Worm (Caenorhabditis elegans) whole organism, young adult: ENCODE data around the gene K08B12.3.
A peak's percentile ranks its signal among the peaks of the same experiment; 100 is the strongest.

ENCODE experiments used
- B0019.2 ChIP-seq: fragments of 200-800 bp; sonication (Bioruptor generic); conservative IDR thresholded peaks from 2 replicates; pipeline ENCODE4 v1.3.6; 2022; ENCODE audit warnings: missing genetic modification reagents, missing genetic modification characterization, missing compliant biosample characterization
- B0035.1 ChIP-seq: sonication (generic microtip); optimal IDR thresholded peaks from 2 replicates; lab custom pipeline; 2016; ENCODE audit warnings: missing genetic modification characterization, mild to moderate bottlenecking, missing compliant biosample characterization, missing genotype, missing genetic modification reagents
- B0336.3 ChIP-seq: fragments of 200-800 bp; sonication (Bioruptor generic); IDR thresholded peaks from 2 replicates; pipeline ENCODE4 v1.3.6; 2022; ENCODE audit warnings: missing genetic modification characterization, missing compliant biosample characterization
- F23B12.7 ChIP-seq: sonication (generic microtip); optimal IDR thresholded peaks from 2 replicates; lab custom pipeline; 2017; ENCODE audit warnings: missing genetic modification characterization, mild to moderate bottlenecking, missing compliant biosample characterization, antibody characterized with exemption, moderate library complexity; ENCODE audit not compliant: insufficient read depth
- F37B4.10 ChIP-seq: fragments of 200-800 bp; sonication (Bioruptor generic); IDR thresholded peaks from 2 replicates; pipeline ENCODE4 v1.3.6; 2022; ENCODE audit warnings: missing genetic modification characterization, missing compliant biosample characterization
- F39B2.1 ChIP-seq: fragments of 200-800 bp; sonication (Bioruptor generic); IDR thresholded peaks from 2 replicates; pipeline ENCODE4 v1.3.6; 2022; ENCODE audit warnings: missing genetic modification reagents, missing genetic modification characterization, missing compliant biosample characterization
- Y53F4B.3 ChIP-seq: fragments of 200-800 bp; sonication (Bioruptor generic); IDR thresholded peaks from 2 replicates; pipeline ENCODE4 v1.3.6; 2022; ENCODE audit warnings: missing genetic modification reagents, missing genetic modification characterization, missing compliant biosample characterization
- Y53G8AR.9 ChIP-seq: fragments of 200-800 bp; sonication (Bioruptor generic); conservative IDR thresholded peaks from 2 replicates; pipeline ENCODE4 v1.3.6; 2022; ENCODE audit warnings: missing genetic modification reagents, missing genetic modification characterization, missing compliant biosample characterization
- atf-7 ChIP-seq: sonication (generic microtip); optimal IDR thresholded peaks from 2 replicates; lab custom pipeline; 2017; ENCODE audit warnings: mild to moderate bottlenecking, missing genetic modification characterization, missing compliant biosample characterization
- athp-1 ChIP-seq: sonication (generic microtip); optimal IDR thresholded peaks from 2 replicates; lab custom pipeline; 2017; ENCODE audit warnings: mild to moderate bottlenecking, missing genetic modification characterization, missing compliant biosample characterization
- attf-5 ChIP-seq: fragments of 200-800 bp; sonication (Bioruptor generic); optimal IDR thresholded peaks from 2 replicates; lab custom pipeline; 2018; ENCODE audit warnings: mild to moderate bottlenecking, missing genetic modification characterization, missing compliant biosample characterization
- attf-6 ChIP-seq: fragments of 200-800 bp; sonication (Bioruptor generic); IDR thresholded peaks from 2 replicates; pipeline ENCODE4 v1.3.6; 2022; ENCODE audit warnings: missing genetic modification reagents, missing genetic modification characterization, missing compliant biosample characterization
- bed-1 ChIP-seq: fragments of 200-800 bp; sonication (Bioruptor generic); IDR thresholded peaks from 2 replicates; pipeline ENCODE4 v1.3.6; 2022; ENCODE audit warnings: missing genetic modification reagents, missing genetic modification characterization, missing compliant biosample characterization
- bed-2 ChIP-seq: fragments of 200-800 bp; sonication (Bioruptor generic); IDR thresholded peaks from 2 replicates; pipeline ENCODE4 v1.3.6; 2022; ENCODE audit warnings: missing genetic modification reagents, missing genetic modification characterization, missing compliant biosample characterization
- ccch-3 ChIP-seq: fragments of 200-800 bp; sonication (Bioruptor generic); optimal IDR thresholded peaks from 2 replicates; lab custom pipeline; 2018; ENCODE audit warnings: mild to moderate bottlenecking, missing genetic modification characterization, missing compliant biosample characterization
- ceh-100 ChIP-seq: fragments of 200-800 bp; sonication (Bioruptor generic); IDR thresholded peaks from 2 replicates; pipeline ENCODE4 v1.3.6; 2022; ENCODE audit warnings: missing genetic modification reagents, missing genetic modification characterization, missing compliant biosample characterization
- ceh-40 ChIP-seq: fragments of 200-800 bp; sonication (Bioruptor generic); IDR thresholded peaks from 2 replicates; pipeline ENCODE4 v1.3.6; 2022; ENCODE audit warnings: missing genetic modification characterization, missing compliant biosample characterization
- ceh-91 ChIP-seq: fragments of 200-800 bp; sonication (Bioruptor generic); IDR thresholded peaks from 2 replicates; pipeline ENCODE4 v1.3.6; 2022; ENCODE audit warnings: missing genetic modification reagents, missing genetic modification characterization, missing compliant biosample characterization
- chd-7 ChIP-seq: sonication (generic microtip); optimal IDR thresholded peaks from 2 replicates; lab custom pipeline; 2016; ENCODE audit warnings: mild to moderate bottlenecking, missing genetic modification characterization, moderate library complexity, missing compliant biosample characterization
- die-1 ChIP-seq: sonication (generic microtip); optimal IDR thresholded peaks from 2 replicates; lab custom pipeline; 2016; ENCODE audit warnings: missing genotype, mild to moderate bottlenecking, missing genetic modification characterization, missing compliant biosample characterization
- dox-1 ChIP-seq: fragments of 200-800 bp; sonication (Bioruptor generic); IDR thresholded peaks from 2 replicates; pipeline ENCODE4 v1.3.6; 2022; ENCODE audit warnings: missing genetic modification reagents, missing genetic modification characterization, missing compliant biosample characterization
- dpl-1 ChIP-seq: fragments of 150-350 bp; optimal IDR thresholded peaks from 2 replicates; lab custom pipeline; 2014; ENCODE audit warnings: missing biosample characterization, missing genetic modification reagents, missing genetic modification characterization
- egl-44 ChIP-seq: fragments of 200-800 bp; sonication (Bioruptor generic); IDR thresholded peaks from 2 replicates; pipeline ENCODE4 v1.3.6; 2022; ENCODE audit warnings: missing genetic modification reagents, missing genetic modification characterization, missing compliant biosample characterization
- ekl-4 ChIP-seq: fragments of 200-800 bp; sonication (Bioruptor generic); IDR thresholded peaks from 2 replicates; pipeline ENCODE4 v1.3.6; 2022; ENCODE audit warnings: missing genetic modification reagents, missing genetic modification characterization, missing compliant biosample characterization
- ets-4 ChIP-seq: fragments of 200-800 bp; sonication (Bioruptor generic); optimal IDR thresholded peaks from 2 replicates; lab custom pipeline; 2018; ENCODE audit warnings: mild to moderate bottlenecking, missing genetic modification characterization, missing compliant biosample characterization
- gei-17 ChIP-seq: fragments of 200-800 bp; sonication (Bioruptor generic); optimal IDR thresholded peaks from 2 replicates; lab custom pipeline; 2018; ENCODE audit warnings: mild to moderate bottlenecking, missing genetic modification characterization, missing compliant biosample characterization
- hlh-26 ChIP-seq: fragments of 200-800 bp; sonication (Bioruptor generic); conservative IDR thresholded peaks from 2 replicates; pipeline ENCODE4 v1.3.6; 2022; ENCODE audit warnings: missing genetic modification reagents, missing genetic modification characterization, missing compliant biosample characterization
- hmg-1.2 ChIP-seq: fragments of 200-800 bp; sonication (Bioruptor generic); IDR thresholded peaks from 2 replicates; pipeline ENCODE4 v1.3.6; 2022; ENCODE audit warnings: missing genetic modification reagents, missing genetic modification characterization, missing compliant biosample characterization
- hsf-1 ChIP-seq: fragments of 200-800 bp; sonication (Bioruptor generic); IDR thresholded peaks from 2 replicates; pipeline ENCODE4 v1.3.6; 2022; ENCODE audit warnings: missing genetic modification reagents, missing genetic modification characterization, missing compliant biosample characterization
- lag-1 ChIP-seq: fragments of 200-800 bp; sonication (Bioruptor generic); IDR thresholded peaks from 2 replicates; pipeline ENCODE4 v1.3.6; 2022; ENCODE audit warnings: missing genetic modification reagents, missing genetic modification characterization, missing compliant biosample characterization
- let-607 ChIP-seq, 2 experiments: fragments of 200-800 bp in 1 of 2; sonication (Bioruptor generic) in 1 of 2; sonication (generic microtip) in 1 of 2; optimal IDR thresholded peaks; 2 replicates each; lab custom pipeline; 2016 to 2018; ENCODE audit warnings: mild to moderate bottlenecking in 2 of 2, missing compliant biosample characterization in 2 of 2, missing genetic modification characterization in 2 of 2, moderate library complexity in 2 of 2, missing genotype in 1 of 2
- lin-40 ChIP-seq: sonication (generic microtip); optimal IDR thresholded peaks from 2 replicates; lab custom pipeline; 2016; ENCODE audit warnings: missing genetic modification characterization, mild to moderate bottlenecking, missing compliant biosample characterization, missing genotype, missing genetic modification reagents
- lir-1 ChIP-seq: fragments of 200-800 bp; sonication (Bioruptor generic); conservative IDR thresholded peaks from 2 replicates; pipeline ENCODE4 v1.3.6; 2022; ENCODE audit warnings: missing genetic modification reagents, missing genetic modification characterization, missing compliant biosample characterization
- lsl-1 ChIP-seq: fragments of 200-800 bp; sonication (Bioruptor generic); optimal IDR thresholded peaks from 2 replicates; lab custom pipeline; 2018; ENCODE audit warnings: mild to moderate bottlenecking, missing genetic modification characterization, moderate library complexity, missing compliant biosample characterization
- madf-10 ChIP-seq: sonication (generic microtip); optimal IDR thresholded peaks from 2 replicates; lab custom pipeline; 2016; ENCODE audit warnings: mild to moderate bottlenecking, missing genetic modification characterization, missing compliant biosample characterization
- madf-3 ChIP-seq: fragments of 200-800 bp; sonication (Bioruptor generic); IDR thresholded peaks from 2 replicates; pipeline ENCODE4 v1.3.6; 2022; ENCODE audit warnings: missing genetic modification reagents, missing genetic modification characterization, missing compliant biosample characterization
- madf-8 ChIP-seq: fragments of 200-800 bp; sonication (Bioruptor generic); conservative IDR thresholded peaks from 2 replicates; pipeline ENCODE4 v1.3.6; 2022; ENCODE audit warnings: missing genetic modification reagents, missing genetic modification characterization, missing compliant biosample characterization
- nfya-2 ChIP-seq: fragments of 200-800 bp; sonication (Bioruptor generic); IDR thresholded peaks from 2 replicates; pipeline ENCODE4 v1.3.6; 2022; ENCODE audit warnings: missing genetic modification reagents, missing genetic modification characterization, missing compliant biosample characterization
- nfyb-1 ChIP-seq: fragments of 200-800 bp; sonication (Bioruptor generic); IDR thresholded peaks from 2 replicates; pipeline ENCODE4 v1.3.6; 2022; ENCODE audit warnings: missing genetic modification reagents, missing genetic modification characterization, missing compliant biosample characterization
- nhr-27 ChIP-seq: fragments of 200-800 bp; sonication (Bioruptor generic); optimal IDR thresholded peaks from 2 replicates; lab custom pipeline; 2018; ENCODE audit warnings: mild to moderate bottlenecking, missing genetic modification characterization, moderate library complexity, missing compliant biosample characterization
- nhr-80 ChIP-seq: sonication (generic microtip); optimal IDR thresholded peaks from 2 replicates; lab custom pipeline; 2016; ENCODE audit warnings: missing genetic modification characterization, missing compliant biosample characterization
- pha-4 ChIP-seq: fragments of 150-350 bp; sonication (generic microtip); optimal IDR thresholded peaks from 2 replicates; lab custom pipeline; 2014; ENCODE audit warnings: missing biosample characterization, missing genetic modification reagents, missing genetic modification characterization
- rcor-1 ChIP-seq: fragments of 200-800 bp; sonication (Bioruptor generic); IDR thresholded peaks from 2 replicates; pipeline ENCODE4 v1.3.6; 2022; ENCODE audit warnings: missing genetic modification reagents, missing genetic modification characterization, missing compliant biosample characterization
- repo-1 ChIP-seq: sonication (generic microtip); optimal IDR thresholded peaks from 2 replicates; lab custom pipeline; 2017; ENCODE audit warnings: mild to moderate bottlenecking, missing genetic modification characterization, missing compliant biosample characterization
- rpc-1 ChIP-seq, 2 experiments: fragments of 150-350 bp in 1 of 2; sonication (generic microtip) in 1 of 2; optimal IDR thresholded peaks; 2 replicates each; lab custom pipeline; 2014 to 2018; ENCODE audit warnings: missing biosample characterization in 1 of 2, missing genetic modification characterization in 1 of 2, missing genetic modification reagents in 1 of 2, missing genotype in 1 of 2
- sdz-38 ChIP-seq: sonication (generic microtip); optimal IDR thresholded peaks from 2 replicates; lab custom pipeline; 2016; ENCODE audit warnings: missing genotype, missing genetic modification characterization, missing compliant biosample characterization
- snpc-4 ChIP-seq, 5 experiments: fragments of 150-350 bp in 1 of 5; sonication (generic microtip) in 4 of 5; optimal IDR thresholded peaks; 2 replicates each; lab custom pipeline; 2014 to 2018; ENCODE audit warnings: missing genetic modification characterization in 5 of 5, missing biosample characterization in 3 of 5, antibody characterized with exemption in 2 of 5, mild to moderate bottlenecking in 2 of 5, missing compliant biosample characterization in 2 of 5, missing genotype in 2 of 5, moderate library complexity in 2 of 5, missing genetic modification reagents in 1 of 5
- sptf-2 ChIP-seq: fragments of 200-800 bp; sonication (Bioruptor generic); optimal IDR thresholded peaks from 2 replicates; lab custom pipeline; 2018; ENCODE audit warnings: mild to moderate bottlenecking, missing genetic modification characterization, missing compliant biosample characterization
- tbp1 ChIP-seq: fragments of 200-800 bp; sonication (Bioruptor generic); optimal IDR thresholded peaks from 2 replicates; lab custom pipeline; 2018; ENCODE audit warnings: mild to moderate bottlenecking, missing genetic modification characterization, missing compliant biosample characterization

K08B12.3 gene

DNA sequence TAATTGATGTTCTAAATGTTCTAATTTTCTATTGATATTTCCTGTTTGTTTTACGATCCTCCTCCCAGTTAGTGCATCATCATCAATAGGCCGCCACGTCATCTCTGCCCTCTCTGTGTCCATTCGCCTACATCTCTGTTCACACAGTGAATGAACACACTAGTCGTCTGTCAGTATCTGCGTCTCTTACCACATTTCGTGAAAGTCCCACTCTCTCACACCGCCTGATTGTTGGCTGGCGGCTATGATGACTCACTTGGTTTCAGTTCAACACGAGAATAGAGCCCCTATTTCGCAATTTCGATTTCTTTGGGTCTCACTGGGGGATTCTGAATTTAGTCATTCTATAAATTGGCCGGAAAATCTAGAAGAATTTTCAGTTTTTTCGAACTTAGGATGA, 21.1 kb upstream of the K08B12.3 start (continued):
- TF ChIP-seq hsf-1 (no peak), bed-1 (GFP tag; lab: Robert Waterston, UW) (no peak), Y53F4B.3 (GFP tag; lab: Robert Waterston, UW) (no peak), let-607 (tag; optimal IDR thresholded peaks at IDR 0.05; lab: Kevin White, UChicago) (peak in 1 of 2 experiments; percentile 72), ceh-100 (no peak), F23B12.7 (tag; lab: Kevin White, UChicago) (no peak), hmg-1.2 (GFP tag; lab: Robert Waterston, UW) (peak; percentile 79; the same call in 1 of the 2 replicates), ceh-40 (GFP tag; lab: Robert Waterston, UW) (no peak), sptf-2 (GFP tag; lab: Kevin White, UChicago) (no peak), ccch-3 (GFP tag; lab: Kevin White, UChicago) (no peak), chd-7 (tag; lab: Kevin White, UChicago) (peak; percentile 47), tbp1 (peak; percentile 16), madf-10 (no peak), rpc-1 (optimal IDR thresholded peaks at IDR 0.05; lab: Kevin White, UChicago) (no peak), rpc-1 (tag; optimal IDR thresholded peaks at IDR 0.05; lab: Kevin White, UChicago) (no peak), atf-7 (tag; lab: Kevin White, UChicago) (no peak), athp-1 (tag; lab: Kevin White, UChicago) (no peak), lag-1 (GFP tag; lab: Robert Waterston, UW) (no peak), F37B4.10 (no peak), Y53G8AR.9 (GFP tag; lab: Robert Waterston, UW) (no peak), snpc-4 (GFP tag; optimal IDR thresholded peaks at IDR 0.05; lab: Kevin White, UChicago) (no peak), snpc-4 (tag; optimal IDR thresholded peaks at IDR 0.05; lab: Kevin White, UChicago) (no peak), B0019.2 (GFP tag; lab: Robert Waterston, UW) (no peak), pha-4 (tag; lab: Kevin White, UChicago) (peak; percentile 52), rcor-1 (GFP tag; lab: Robert Waterston, UW) (no peak), die-1 (tag; lab: Kevin White, UChicago) (no peak), nfyb-1 (GFP tag; lab: Robert Waterston, UW) (0 out of 2 replicates have a peak, but pooled peaks have one; percentile 55), madf-3 (GFP tag; lab: Robert Waterston, UW) (no peak), attf-5 (GFP tag; lab: Kevin White, UChicago) (peak; percentile 65), nhr-27 (tag; lab: Kevin White, UChicago) (no peak), sdz-38 (tag; lab: Kevin White, UChicago) (no peak), lin-40 (tag; lab: Kevin White, UChicago) (peak; percentile 41), bed-2 (GFP tag; lab: Robert Waterston, UW) (no peak), nhr-80 (no peak), F39B2.1 (no peak), madf-8 (GFP tag; lab: Robert Waterston, UW) (no peak), ekl-4 (GFP tag; lab: Robert Waterston, UW) (no peak), egl-44 (GFP tag; lab: Robert Waterston, UW) (no peak), gei-17 (GFP tag; lab: Kevin White, UChicago) (no peak), B0035.1 (no peak), lir-1 (GFP tag; lab: Robert Waterston, UW) (no peak), hlh-26 (GFP tag; lab: Robert Waterston, UW) (no peak), ceh-91 (GFP tag; lab: Robert Waterston, UW) (no peak), attf-6 (GFP tag; lab: Robert Waterston, UW) (no peak), ets-4 (no peak), dox-1 (GFP tag; lab: Robert Waterston, UW) (no peak), dpl-1 (GFP tag; lab: Kevin White, UChicago) (no peak), nfya-2 (no peak), repo-1 (tag; lab: Kevin White, UChicago) (no peak), B0336.3 (no peak), lsl-1 (GFP tag; lab: Kevin White, UChicago) (no peak)
